Fruit fly (Drosophila melanogaster) whole organism, embryonic: ENCODE results near the gene CG9933.

Experiments
- Bteb2 ChIP-seq: fragments of 200-800 bp; sonication (Bioruptor generic); optimal IDR thresholded peaks from 2 replicates; lab custom pipeline; 2016; ENCODE audit warnings: missing biosample characterization, missing genetic modification characterization
- CG5953 ChIP-seq: fragments of 200-800 bp; sonication (Bioruptor generic); IDR thresholded peaks from 2 replicates; pipeline ENCODE4 v1.3.6; 2022; ENCODE audit warnings: missing biosample characterization, missing genetic modification characterization
- Oli ChIP-seq: fragments of 200-800 bp; sonication (Bioruptor generic); optimal IDR thresholded peaks from 2 replicates; lab custom pipeline; 2018; ENCODE audit warnings: missing biosample characterization, mild to moderate bottlenecking, missing genetic modification characterization, moderate library complexity
- exex ChIP-seq: fragments of 200-800 bp; sonication (Bioruptor generic); optimal IDR thresholded peaks from 4 replicates; lab custom pipeline; 2018; ENCODE audit warnings: missing biosample characterization, mild to moderate bottlenecking, missing genetic modification characterization, moderate library complexity
- hbn ChIP-seq: fragments of 200-800 bp; sonication (Bioruptor generic); IDR thresholded peaks from 2 replicates; pipeline ENCODE4 v1.3.6; 2022; ENCODE audit warnings: missing biosample characterization, missing genetic modification characterization; ENCODE audit not compliant: partially characterized antibody
- zfh1 ChIP-seq: fragments of 200-800 bp; sonication (Bioruptor generic); IDR thresholded peaks from 3 replicates; pipeline ENCODE4 v1.3.6; 2022; ENCODE audit warnings: missing biosample characterization, missing genetic modification characterization

- TF ChIP-seq hbn (GFP tag; lab: Robert Waterston, UW) (no peak), CG5953 (GFP tag; lab: Robert Waterston, UW) (no peak), exex (tag; lab: Kevin White, UChicago) (no peak), Oli (tag; lab: Kevin White, UChicago) (no peak), Bteb2 (no peak), zfh1 (GFP tag; lab: Robert Waterston, UW) (no peak)
Observed at dm6 chr2L:12975367-12975655, 45.8 kb downstream of the CG9933 start.
